Fruit fly (Drosophila melanogaster) whole organism, embryonic: ENCODE data around the gene CG34313.

ENCODE experiments used
- Abd-B ChIP-seq: fragments of 200-800 bp; sonication (Bioruptor generic); optimal IDR thresholded peaks from 2 replicates; lab custom pipeline; 2018; ENCODE audit warnings: missing biosample characterization, mild to moderate bottlenecking, missing genetic modification characterization, moderate library complexity
- Aef1 ChIP-seq: fragments of 200-800 bp; sonication (Bioruptor generic); IDR thresholded peaks from 3 replicates; pipeline ENCODE4 v1.3.6; 2022; ENCODE audit warnings: missing biosample characterization, missing genetic modification characterization
- Asciz ChIP-seq: fragments of 200-800 bp; sonication (Bioruptor generic); optimal IDR thresholded peaks from 2 replicates; lab custom pipeline; 2017; ENCODE audit warnings: missing biosample characterization, mild to moderate bottlenecking, missing genetic modification characterization, missing genetic modification reagents
- Atf3 ChIP-seq: fragments of 200-800 bp; sonication (Bioruptor generic); optimal IDR thresholded peaks from 3 replicates; lab custom pipeline; 2016; ENCODE audit warnings: missing biosample characterization, missing genetic modification characterization
- CG11085 ChIP-seq: fragments of 200-800 bp; sonication (Bioruptor generic); IDR thresholded peaks from 2 replicates; pipeline ENCODE4 v1.3.6; 2022; ENCODE audit warnings: missing biosample characterization, missing genetic modification characterization
- CG12942 ChIP-seq: fragments of 200-800 bp; sonication (Bioruptor generic); optimal IDR thresholded peaks from 3 replicates; lab custom pipeline; 2016; ENCODE audit warnings: missing biosample characterization, missing genetic modification characterization
- CG13775 ChIP-seq: fragments of 200-800 bp; sonication (Bioruptor generic); optimal IDR thresholded peaks from 3 replicates; lab custom pipeline; 2017; ENCODE audit warnings: missing biosample characterization, mild to moderate bottlenecking, missing genetic modification characterization
- CG13894 ChIP-seq: fragments of 200-800 bp; sonication (Bioruptor generic); optimal IDR thresholded peaks from 3 replicates; lab custom pipeline; 2018; ENCODE audit warnings: missing biosample characterization, mild to moderate bottlenecking, missing genetic modification characterization, moderate library complexity
- CG14667 ChIP-seq: fragments of 200-800 bp; sonication (Bioruptor generic); IDR thresholded peaks from 2 replicates; pipeline ENCODE4 v1.3.6; 2022; ENCODE audit warnings: missing biosample characterization, missing genetic modification characterization
- CG14710 ChIP-seq: fragments of 200-800 bp; sonication (Bioruptor generic); optimal IDR thresholded peaks from 3 replicates; lab custom pipeline; 2019; ENCODE audit warnings: missing biosample characterization, mild to moderate bottlenecking, missing genetic modification characterization, moderate library complexity
- CG16779 ChIP-seq: fragments of 200-800 bp; sonication (Bioruptor generic); IDR thresholded peaks from 2 replicates; pipeline ENCODE4 v1.3.6; 2022; ENCODE audit warnings: missing biosample characterization, missing genetic modification characterization
- CG17186 ChIP-seq: fragments of 200-800 bp; sonication (Bioruptor generic); optimal IDR thresholded peaks from 3 replicates; lab custom pipeline; 2017; ENCODE audit warnings: missing biosample characterization, missing genetic modification reagents, missing genetic modification characterization
- CG17912 ChIP-seq: fragments of 200-800 bp; sonication (Bioruptor generic); optimal IDR thresholded peaks from 2 replicates; lab custom pipeline; 2018; ENCODE audit warnings: missing biosample characterization, mild to moderate bottlenecking, missing genetic modification characterization
- CG2129 ChIP-seq: fragments of 200-800 bp; sonication (Bioruptor generic); IDR thresholded peaks from 2 replicates; pipeline ENCODE4 v1.3.6; 2022; ENCODE audit warnings: missing biosample characterization, missing genetic modification characterization; ENCODE audit not compliant: partially characterized antibody
- CG2712 ChIP-seq: fragments of 200-800 bp; optimal IDR thresholded peaks from 3 replicates; lab custom pipeline; 2019; ENCODE audit warnings: missing biosample characterization, mild to moderate bottlenecking, missing genetic modification characterization, moderate library complexity
- CG6175 ChIP-seq: fragments of 200-800 bp; sonication (Bioruptor generic); IDR thresholded peaks from 3 replicates; pipeline ENCODE4 v1.3.6; 2022; ENCODE audit warnings: missing biosample characterization, missing genetic modification characterization
- CG6765 ChIP-seq: fragments of 200-800 bp; sonication (Bioruptor generic); optimal IDR thresholded peaks from 3 replicates; lab custom pipeline; 2017; ENCODE audit warnings: missing biosample characterization, mild to moderate bottlenecking, missing genetic modification characterization
- CG8281 ChIP-seq: fragments of 200-800 bp; sonication (Bioruptor generic); optimal IDR thresholded peaks from 2 replicates; lab custom pipeline; 2018; ENCODE audit warnings: missing biosample characterization, mild to moderate bottlenecking, missing genetic modification characterization, moderate library complexity
- CG8478 ChIP-seq: fragments of >200 bp; optimal IDR thresholded peaks from 2 replicates; lab custom pipeline; 2018
- CG8765 ChIP-seq: fragments of 200-800 bp; sonication (Bioruptor generic); IDR thresholded peaks from 2 replicates; pipeline ENCODE4 v1.3.6; 2022; ENCODE audit warnings: missing biosample characterization, missing genetic modification characterization
- CG9215 ChIP-seq: fragments of 200-800 bp; sonication (Bioruptor generic); IDR thresholded peaks from 2 replicates; pipeline ENCODE4 v1.3.6; 2022; ENCODE audit warnings: missing biosample characterization, missing genetic modification characterization
- CG9727 ChIP-seq: fragments of 200-800 bp; sonication (Bioruptor generic); optimal IDR thresholded peaks from 3 replicates; lab custom pipeline; 2017; ENCODE audit warnings: missing biosample characterization, mild to moderate bottlenecking, missing genetic modification characterization
- CrebB ChIP-seq: fragments of 200-800 bp; sonication (Bioruptor generic); optimal IDR thresholded peaks from 3 replicates; lab custom pipeline; 2018; ENCODE audit warnings: missing biosample characterization, mild to moderate bottlenecking, missing genetic modification characterization
- Drgx ChIP-seq: fragments of 200-800 bp; sonication (Bioruptor generic); IDR thresholded peaks from 2 replicates; pipeline ENCODE4 v1.3.6; 2022; ENCODE audit warnings: missing biosample characterization, missing genetic modification characterization
- Hsf ChIP-seq: fragments of 200-800 bp; sonication (Bioruptor generic); optimal IDR thresholded peaks from 3 replicates; lab custom pipeline; 2016; ENCODE audit warnings: missing biosample characterization, missing genetic modification characterization
- Kr ChIP-seq: fragments of 200-800 bp; sonication (Bioruptor generic); optimal IDR thresholded peaks from 2 replicates; lab custom pipeline; 2017; ENCODE audit warnings: missing biosample characterization, mild to moderate bottlenecking, missing genetic modification characterization
- Lim3 ChIP-seq: fragments of 200-800 bp; sonication (Bioruptor generic); IDR thresholded peaks from 2 replicates; pipeline ENCODE4 v1.3.6; 2022; ENCODE audit warnings: missing biosample characterization, missing genetic modification characterization
- aop ChIP-seq: fragments of 200-800 bp; sonication (Bioruptor generic); IDR thresholded peaks from 2 replicates; pipeline ENCODE4 v1.3.6; 2022; ENCODE audit warnings: missing biosample characterization, missing genetic modification characterization
- br ChIP-seq: fragments of >200 bp; optimal IDR thresholded peaks from 2 replicates; lab custom pipeline; 2017
- cas ChIP-seq: fragments of 200-800 bp; sonication (Bioruptor generic); IDR thresholded peaks from 2 replicates; pipeline ENCODE4 v1.3.6; 2022; ENCODE audit warnings: missing biosample characterization, missing genetic modification characterization
- chif ChIP-seq, 2 experiments: fragments of 200-800 bp; sonication (Bioruptor generic); optimal IDR thresholded peaks; 3 replicates each; lab custom pipeline; 2016; ENCODE audit warnings: missing biosample characterization in 2 of 2, missing genetic modification characterization in 2 of 2
- corto ChIP-seq: fragments of 200-800 bp; sonication (Bioruptor generic); optimal IDR thresholded peaks from 2 replicates; lab custom pipeline; 2016; ENCODE audit warnings: missing biosample characterization, mild to moderate bottlenecking, missing genetic modification characterization, moderate library complexity
- cwo ChIP-seq: fragments of 200-800 bp; sonication (Bioruptor generic); optimal IDR thresholded peaks from 3 replicates; lab custom pipeline; 2017; ENCODE audit warnings: missing biosample characterization, missing genetic modification characterization, mild to moderate bottlenecking, moderate library complexity, missing genetic modification reagents
- danr ChIP-seq: fragments of 200-800 bp; sonication (Bioruptor generic); IDR thresholded peaks from 2 replicates; pipeline ENCODE4 v1.3.6; 2022; ENCODE audit warnings: missing biosample characterization, missing genetic modification characterization
- dmrt11E ChIP-seq: fragments of 200-800 bp; sonication (Bioruptor generic); optimal IDR thresholded peaks from 3 replicates; lab custom pipeline; 2018; ENCODE audit warnings: missing biosample characterization, mild to moderate bottlenecking, missing genetic modification characterization, moderate library complexity
- gsb ChIP-seq: fragments of 200-800 bp; sonication (Bioruptor generic); IDR thresholded peaks from 2 replicates; pipeline ENCODE4 v1.3.6; 2022; ENCODE audit warnings: missing biosample characterization, missing genetic modification characterization
- gt ChIP-seq: fragments of 200-800 bp; sonication (Bioruptor generic); IDR thresholded peaks from 2 replicates; pipeline ENCODE4 v1.3.6; 2022; ENCODE audit warnings: missing biosample characterization, missing genetic modification characterization
- her ChIP-seq: fragments of 200-800 bp; sonication (Bioruptor generic); optimal IDR thresholded peaks from 2 replicates; lab custom pipeline; 2016; ENCODE audit warnings: missing biosample characterization, missing genetic modification characterization
- kay ChIP-seq: fragments of 200-800 bp; sonication (Bioruptor generic); optimal IDR thresholded peaks from 2 replicates; lab custom pipeline; 2016; ENCODE audit warnings: missing biosample characterization, missing genetic modification characterization
- ken ChIP-seq: fragments of 200-800 bp; sonication (Bioruptor generic); IDR thresholded peaks from 3 replicates; pipeline ENCODE4 v1.3.6; 2022; ENCODE audit warnings: missing biosample characterization, missing genetic modification characterization
- lilli ChIP-seq: fragments of 200-800 bp; sonication (Bioruptor generic); optimal IDR thresholded peaks from 3 replicates; lab custom pipeline; 2016; ENCODE audit warnings: missing biosample characterization, missing genetic modification characterization
- lola ChIP-seq, 3 experiments: fragments of >200 bp in 2 of 3; fragments of 200-800 bp in 1 of 3; sonication (Bioruptor generic) in 1 of 3; optimal IDR thresholded peaks; 2 replicates each; lab custom pipeline; 2017 to 2019; ENCODE audit warnings: missing biosample characterization in 3 of 3, missing genetic modification characterization in 3 of 3, mild to moderate bottlenecking in 1 of 3, moderate library complexity in 1 of 3
- odd ChIP-seq: fragments of 200-800 bp; sonication (Bioruptor generic); optimal IDR thresholded peaks from 2 replicates; lab custom pipeline; 2017; ENCODE audit warnings: missing biosample characterization, mild to moderate bottlenecking, missing genetic modification characterization
- pfk ChIP-seq: fragments of 200-800 bp; sonication (Bioruptor generic); optimal IDR thresholded peaks from 2 replicates; lab custom pipeline; 2018; ENCODE audit warnings: missing biosample characterization, mild to moderate bottlenecking, missing genetic modification characterization, moderate library complexity
- sc ChIP-seq, 3 experiments: fragments of >200 bp in 2 of 3; fragments of 200-800 bp in 1 of 3; sonication (Bioruptor generic) in 1 of 3; optimal IDR thresholded peaks; 2 replicates in 2 of 3; 3 replicates in 1 of 3; lab custom pipeline; 2017; ENCODE audit warnings: mild to moderate bottlenecking in 1 of 3, missing biosample characterization in 1 of 3, missing genetic modification characterization in 1 of 3, missing genetic modification reagents in 1 of 3
- schlank ChIP-seq: fragments of 200-800 bp; sonication (Bioruptor generic); optimal IDR thresholded peaks from 2 replicates; lab custom pipeline; 2018; ENCODE audit warnings: missing biosample characterization, mild to moderate bottlenecking, missing genetic modification characterization
- stwl ChIP-seq: fragments of 200-800 bp; sonication (Bioruptor generic); optimal IDR thresholded peaks from 3 replicates; lab custom pipeline; 2018; ENCODE audit warnings: missing biosample characterization, mild to moderate bottlenecking, missing genetic modification characterization, moderate library complexity
- toy ChIP-seq: fragments of 200-800 bp; sonication (Bioruptor generic); IDR thresholded peaks from 2 replicates; pipeline ENCODE4 v1.3.6; 2022; ENCODE audit warnings: missing biosample characterization, missing genetic modification characterization
- twi ChIP-seq: fragments of 200-800 bp; optimal IDR thresholded peaks from 2 replicates; lab custom pipeline; 2019; ENCODE audit warnings: missing biosample characterization, mild to moderate bottlenecking, missing genetic modification characterization, moderate library complexity

Gene CG34313

DNA sequence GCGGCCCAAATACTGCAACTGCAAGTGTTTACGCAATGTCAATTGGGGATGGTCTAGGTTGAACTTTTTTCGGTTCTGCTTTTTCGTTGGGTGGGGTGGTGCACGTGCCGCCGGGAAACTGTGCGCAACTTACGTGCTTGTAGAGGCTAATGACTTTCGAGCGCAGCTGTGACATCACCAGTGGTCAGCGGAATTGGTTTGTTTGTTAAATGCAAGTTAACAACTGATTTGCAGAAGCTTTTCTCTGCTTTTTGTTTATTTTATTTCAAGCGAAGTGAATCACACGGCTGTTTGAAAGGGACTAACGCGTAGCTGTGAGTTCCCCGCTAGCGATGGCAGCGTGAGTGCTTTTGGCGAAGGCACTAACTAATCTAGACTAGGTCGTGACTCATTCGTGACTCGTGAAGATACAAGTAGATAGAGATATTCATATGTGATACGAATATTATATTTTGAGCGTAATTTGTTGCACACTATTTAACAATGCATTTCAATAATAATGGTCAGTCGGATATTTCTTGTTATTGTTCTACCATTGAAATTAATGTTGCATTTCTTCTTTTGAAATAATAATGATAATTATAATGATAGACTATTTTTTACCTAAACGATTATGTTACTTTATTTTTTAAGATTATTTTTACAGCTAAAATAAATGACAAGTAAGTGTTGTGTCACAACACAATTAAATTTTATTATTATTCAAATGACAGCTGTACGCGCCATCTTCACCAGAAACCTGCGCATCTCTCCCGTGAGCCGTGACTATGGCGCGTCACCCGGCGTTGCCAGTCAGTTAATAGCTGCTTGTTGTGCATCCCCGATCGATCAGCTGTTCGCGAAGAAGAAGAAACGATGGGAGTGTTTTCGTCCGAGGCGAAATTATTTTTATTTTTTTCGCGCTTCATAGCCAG, 8.6 kb downstream of the CG34313 start, which contains the start of the genes osi and tweek (continued):
- TF ChIP-seq Atf3 (GFP tag; lab: Kevin White, UChicago) = no peak
- peak; percentile 34 for TF ChIP-seq stwl (tag; lab: Kevin White, UChicago)
- no peak for TF ChIP-seq gt (GFP tag; lab: Robert Waterston, UW)
- peak; percentile 11 to 43 for TF ChIP-seq chif (GFP tag; optimal IDR thresholded peaks at IDR 0.05; lab: Kevin White, UChicago)
- peak; percentile 66 for TF ChIP-seq lilli
- peak; percentile 49 for TF ChIP-seq CG9215 (GFP tag; lab: Robert Waterston, UW)
- no peak for TF ChIP-seq CrebB
- peak; percentile 35 for TF ChIP-seq corto (GFP tag; lab: Kevin White, UChicago)
- peak; percentile 67 for TF ChIP-seq CG12942 (GFP tag; lab: Kevin White, UChicago)
- TF ChIP-seq CG8478 (lab: Kevin White, UChicago) = no peak
- peak; percentile 66 for TF ChIP-seq dmrt11E (tag; lab: Kevin White, UChicago)
- TF ChIP-seq toy = no peak
- no peak for TF ChIP-seq CG14667 (GFP tag; lab: Robert Waterston, UW)
- TF ChIP-seq CG16779 (GFP tag; lab: Robert Waterston, UW) = 0 out of 2 replicates have a peak, but pooled peaks have one; percentile 11
- no peak for TF ChIP-seq pfk (GFP tag; lab: Kevin White, UChicago)
- TF ChIP-seq twi (tag; lab: Kevin White, UChicago) = no peak
- no peak for TF ChIP-seq cas (GFP tag; lab: Robert Waterston, UW)
- TF ChIP-seq CG6765 (GFP tag; lab: Kevin White, UChicago) = no peak
- peak; percentile 52 for TF ChIP-seq CG14710
- TF ChIP-seq CG17912 (GFP tag; lab: Kevin White, UChicago) = no peak
- TF ChIP-seq CG6175 = no peak
- no peak for TF ChIP-seq CG2712 (tag; lab: Kevin White, UChicago)
- TF ChIP-seq CG11085 (GFP tag; lab: Robert Waterston, UW) = peak; percentile 22; the same call in 1 of the 2 replicates
- TF ChIP-seq Drgx = no peak
- TF ChIP-seq Hsf (GFP tag; lab: Kevin White, UChicago) = peak; percentile 73
- TF ChIP-seq lola (GFP tag; optimal IDR thresholded peaks at IDR 0.05; lab: Kevin White, UChicago) = peak in 1 of 3 experiments; percentile 78
- peak; percentile 40; the same call in 1 of the 2 replicates for TF ChIP-seq CG2129 (GFP tag; lab: Robert Waterston, UW)
- TF ChIP-seq CG9727 = peak; percentile 78
- TF ChIP-seq danr (GFP tag; lab: Robert Waterston, UW) = no peak
- no peak for TF ChIP-seq CG8281
- peak; percentile 92 for TF ChIP-seq kay (GFP tag; lab: Kevin White, UChicago)
- TF ChIP-seq Abd-B (GFP tag; lab: Kevin White, UChicago) = no peak
- no peak for TF ChIP-seq br (lab: Kevin White, UChicago)
- TF ChIP-seq Lim3 (GFP tag; lab: Robert Waterston, UW) = no peak
- no peak for TF ChIP-seq CG8765
- TF ChIP-seq CG13775 = peak; percentile 83
- no peak for TF ChIP-seq CG13894 (tag; lab: Kevin White, UChicago)
- 0 out of 3 replicates have a peak, but pooled peaks have one; percentile 55 for TF ChIP-seq ken (GFP tag; lab: Robert Waterston, UW)
- no peak for TF ChIP-seq aop (GFP tag; lab: Robert Waterston, UW)
- peak; percentile 25 for TF ChIP-seq her (GFP tag; lab: Kevin White, UChicago)
- no peak for TF ChIP-seq gsb (GFP tag; lab: Robert Waterston, UW)
- TF ChIP-seq schlank (tag; lab: Kevin White, UChicago) = no peak
- no peak for TF ChIP-seq CG17186 (GFP tag; lab: Kevin White, UChicago)
- peak; percentile 57; the same call in 2 of the 3 replicates for TF ChIP-seq Aef1 (GFP tag; lab: Robert Waterston, UW)
- no peak for TF ChIP-seq Asciz (GFP tag; lab: Kevin White, UChicago)
- no peak for TF ChIP-seq sc (optimal IDR thresholded peaks at IDR 0.05; lab: Kevin White, UChicago)
- TF ChIP-seq sc (GFP tag; optimal IDR thresholded peaks at IDR 0.05; lab: Kevin White, UChicago) = peak; percentile 22
- peak; percentile 64 for TF ChIP-seq cwo
- no peak for TF ChIP-seq odd
- no peak for TF ChIP-seq Kr (GFP tag; lab: Kevin White, UChicago)
